Fruit fly (Drosophila melanogaster): ENCODE data around the gene Srx.

The Srx gene

dm6 chrX:17830211-17830616, 26.6 kb upstream of the Srx start (continued):
- peak; percentile 61 for TF ChIP-seq CG15479 (GFP tag; optimal IDR thresholded peaks at IDR 0.05)
- peak; percentile 76 for TF ChIP-seq CG9727 (GFP tag; optimal IDR thresholded peaks at IDR 0.05)
- no peak for TF ChIP-seq CG8765 (GFP tag; IDR thresholded peaks at IDR 0.05)
- no peak for TF ChIP-seq ranshi (GFP tag; IDR thresholded peaks at IDR 0.05)
- TF ChIP-seq lmd (GFP tag; IDR thresholded peaks at IDR 0.05): no peak
- no peak for TF ChIP-seq odd (GFP tag; optimal IDR thresholded peaks at IDR 0.05)
- no peak for TF ChIP-seq bbx (GFP tag; IDR thresholded peaks at IDR 0.05; ENCODE audit: partially characterized antibody)
- no peak for TF ChIP-seq corto (GFP tag; optimal IDR thresholded peaks at IDR 0.05)
- TF ChIP-seq da (GFP tag; optimal IDR thresholded peaks at IDR 0.05): no peak
- TF ChIP-seq Asciz (GFP tag; optimal IDR thresholded peaks at IDR 0.05): no peak
- TF ChIP-seq CG9932 (GFP tag; IDR thresholded peaks at IDR 0.05): no peak
- no peak for TF ChIP-seq CG6175 (GFP tag; IDR thresholded peaks at IDR 0.05)
- TF ChIP-seq CG32772 (GFP tag; IDR thresholded peaks at IDR 0.05): no peak
- no peak for TF ChIP-seq z (GFP tag; IDR thresholded peaks at IDR 0.05)
- TF ChIP-seq Tbp (GFP tag; optimal IDR thresholded peaks at IDR 0.05): no peak
- TF ChIP-seq CG6813 (GFP tag; optimal IDR thresholded peaks at IDR 0.05): peak; percentile 35
- no peak for TF ChIP-seq D19B (GFP tag; optimal IDR thresholded peaks at IDR 0.05)
- no peak for TF ChIP-seq CG6654 (GFP tag; optimal IDR thresholded peaks at IDR 0.05)
- no peak for TF ChIP-seq jigr1 (GFP tag; IDR thresholded peaks at IDR 0.05)
- TF ChIP-seq CG6791 (GFP tag; IDR thresholded peaks at IDR 0.05; ENCODE audit: partially characterized antibody): no peak
- TF ChIP-seq CG17186 (GFP tag; optimal IDR thresholded peaks at IDR 0.05): no peak
- TF ChIP-seq CG4282 (GFP tag; optimal IDR thresholded peaks at IDR 0.05): no peak
- TF ChIP-seq CG8924 (tag; optimal IDR thresholded peaks at IDR 0.05): no peak
- no peak for TF ChIP-seq E2f2 (GFP tag; IDR thresholded peaks at IDR 0.05)
- TF ChIP-seq tio (GFP tag; optimal IDR thresholded peaks at IDR 0.05): peak; percentile 28
- no peak for TF ChIP-seq Optix (GFP tag; IDR thresholded peaks at IDR 0.05)
- TF ChIP-seq Drgx (GFP tag; IDR thresholded peaks at IDR 0.05): no peak
- TF ChIP-seq sob (GFP tag; IDR thresholded peaks at IDR 0.05): no peak
- TF ChIP-seq CG11723 (GFP tag; optimal IDR thresholded peaks at IDR 0.05): no peak
- TF ChIP-seq D19A (tag; optimal IDR thresholded peaks at IDR 0.05): peak; percentile 99
- TF ChIP-seq Ada2b (GFP tag; IDR thresholded peaks at IDR 0.05): no peak
- no peak for TF ChIP-seq Ets97D (GFP tag; optimal IDR thresholded peaks at IDR 0.05)
- TF ChIP-seq peb (GFP tag; IDR thresholded peaks at IDR 0.05): no peak
- TF ChIP-seq CG4730 (GFP tag; IDR thresholded peaks at IDR 0.05): no peak
- peak; percentile 37 for TF ChIP-seq CG10209 (GFP tag; optimal IDR thresholded peaks at IDR 0.05)
- TF ChIP-seq CG2116 (GFP tag; optimal IDR thresholded peaks at IDR 0.05): no peak
- TF ChIP-seq mirr (GFP tag; optimal IDR thresholded peaks at IDR 0.05): no peak
- TF ChIP-seq repo (GFP tag; optimal IDR thresholded peaks at IDR 0.05): no peak
- peak in 1 of 2 experiments; percentile 14 for TF ChIP-seq dpn (GFP tag; optimal IDR thresholded peaks at IDR 0.05)
- peak; percentile 34 for TF ChIP-seq grau (tag; optimal IDR thresholded peaks at IDR 0.05)
- TF ChIP-seq sqz (GFP tag; optimal IDR thresholded peaks at IDR 0.05): no peak
- TF ChIP-seq Atf-2 (GFP tag; optimal IDR thresholded peaks at IDR 0.05): no peak
- TF ChIP-seq CG2678 (tag; optimal IDR thresholded peaks at IDR 0.05): peak; percentile 28
- TF ChIP-seq CG7786 (GFP tag; optimal IDR thresholded peaks at IDR 0.05): peak; percentile 20
- no peak for TF ChIP-seq Side (GFP tag; optimal IDR thresholded peaks at IDR 0.05)
- TF ChIP-seq Rfx (GFP tag; IDR thresholded peaks at IDR 0.05): no peak
- TF ChIP-seq kay (GFP tag; optimal IDR thresholded peaks at IDR 0.05): no peak
- no peak for TF ChIP-seq CG12769 (tag; optimal IDR thresholded peaks at IDR 0.05)
- no peak for TF ChIP-seq HmgZ (tag; optimal IDR thresholded peaks at IDR 0.05)
- TF ChIP-seq CG1792 (GFP tag; optimal IDR thresholded peaks at IDR 0.05): no peak
- TF ChIP-seq Mad (GFP tag; optimal IDR thresholded peaks at IDR 0.05): no peak
- TF ChIP-seq gem (tag; optimal IDR thresholded peaks at IDR 0.05): peak; percentile 61
- no peak for TF ChIP-seq YL-1 (GFP tag; optimal IDR thresholded peaks at IDR 0.05)
